Worm (Caenorhabditis elegans) whole organism, midembryonic: ENCODE measurements around the gene M04B2.7.

ENCODE experiments used
- T22C8.4 ChIP-seq: fragments of 200-800 bp; sonication (Bioruptor generic); IDR thresholded peaks from 2 replicates; pipeline ENCODE4 v1.3.6; 2022; ENCODE audit warnings: missing genetic modification characterization, missing compliant biosample characterization
- cog-1 ChIP-seq: sonication (generic microtip); optimal IDR thresholded peaks from 2 replicates; lab custom pipeline; 2016; ENCODE audit warnings: missing genetic modification characterization, missing compliant biosample characterization
- flt-1 ChIP-seq: fragments of 200-800 bp; sonication (Bioruptor generic); IDR thresholded peaks from 2 replicates; pipeline ENCODE4 v1.3.6; 2022; ENCODE audit warnings: missing genetic modification characterization, missing compliant biosample characterization
- klf-2 ChIP-seq: fragments of 200-800 bp; sonication (Bioruptor generic); conservative IDR thresholded peaks from 2 replicates; pipeline ENCODE4 v1.3.6; 2022; ENCODE audit warnings: missing genetic modification reagents, missing genetic modification characterization, missing compliant biosample characterization
- med-1 ChIP-seq: sonication (generic microtip); optimal IDR thresholded peaks from 2 replicates; lab custom pipeline; 2017; ENCODE audit warnings: missing genetic modification characterization, mild to moderate bottlenecking, missing compliant biosample characterization, antibody characterized with exemption, missing genetic modification reagents; ENCODE audit not compliant: insufficient read depth
- ref-1 ChIP-seq: fragments of 200-800 bp; sonication (Bioruptor generic); conservative IDR thresholded peaks from 2 replicates; pipeline ENCODE4 v1.3.6; 2022; ENCODE audit warnings: missing genetic modification reagents, missing genetic modification characterization, missing compliant biosample characterization
- tab-1 ChIP-seq: fragments of 200-800 bp; sonication (Bioruptor generic); IDR thresholded peaks from 2 replicates; pipeline ENCODE4 v1.3.6; 2022; ENCODE audit warnings: missing genetic modification characterization, missing compliant biosample characterization
- ztf-23 ChIP-seq: fragments of 200-800 bp; sonication (Bioruptor generic); IDR thresholded peaks from 2 replicates; pipeline ENCODE4 v1.3.6; 2022; ENCODE audit warnings: missing genetic modification reagents, missing genetic modification characterization, missing compliant biosample characterization
- ztf-29 ChIP-seq: fragments of 200-800 bp; sonication (Bioruptor generic); IDR thresholded peaks from 2 replicates; pipeline ENCODE4 v1.3.6; 2022; ENCODE audit warnings: missing genetic modification reagents, missing genetic modification characterization, missing compliant biosample characterization

ce11 chrIV:11551813-11552212 lies 3.2 kb upstream of the M04B2.7 start, which contains the start of gene col-128:
- TF ChIP-seq tab-1, result no peak
- no peak for TF ChIP-seq klf-2
- no peak for TF ChIP-seq flt-1
- TF ChIP-seq cog-1, result no peak
- no peak for TF ChIP-seq ref-1
- no peak for TF ChIP-seq ztf-29 (GFP tag; lab: Robert Waterston, UW)
- no peak for TF ChIP-seq T22C8.4 (GFP tag; lab: Robert Waterston, UW)
- no peak for TF ChIP-seq med-1 (GFP tag; lab: Kevin White, UChicago)
- TF ChIP-seq ztf-23 (GFP tag; lab: Robert Waterston, UW), result no peak
